Worm (Caenorhabditis elegans) whole organism, dauer: ENCODE results near the gene T06E8.8.

Source experiments
- unc-62 ChIP-seq: sonication (generic microtip); optimal IDR thresholded peaks from 2 replicates; lab custom pipeline; 2017; ENCODE audit warnings: missing biosample characterization, missing genetic modification reagents, missing genetic modification characterization

The T06E8.8 gene

DNA sequence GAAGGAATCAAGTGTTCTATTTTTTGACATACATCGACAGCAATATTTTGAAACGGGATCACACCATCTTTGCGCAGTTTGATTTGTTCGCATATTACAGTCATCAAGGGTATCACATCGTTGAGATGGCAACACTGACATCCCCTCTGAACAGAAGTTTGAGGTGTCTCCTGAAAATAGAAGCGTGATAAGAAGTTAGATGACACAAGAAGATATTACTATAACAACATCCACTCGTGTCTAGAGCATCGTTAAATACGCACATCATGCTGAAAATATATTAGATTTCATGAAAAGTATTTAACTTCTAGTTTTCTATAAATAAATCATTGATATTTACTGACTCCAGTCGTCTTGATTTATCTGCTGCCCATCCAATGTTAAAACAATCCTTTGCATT, 29.2 kb downstream of the T06E8.8 start:
- TF ChIP-seq unc-62 (GFP tag; lab: Kevin White, UChicago), result no peak

DNA sequence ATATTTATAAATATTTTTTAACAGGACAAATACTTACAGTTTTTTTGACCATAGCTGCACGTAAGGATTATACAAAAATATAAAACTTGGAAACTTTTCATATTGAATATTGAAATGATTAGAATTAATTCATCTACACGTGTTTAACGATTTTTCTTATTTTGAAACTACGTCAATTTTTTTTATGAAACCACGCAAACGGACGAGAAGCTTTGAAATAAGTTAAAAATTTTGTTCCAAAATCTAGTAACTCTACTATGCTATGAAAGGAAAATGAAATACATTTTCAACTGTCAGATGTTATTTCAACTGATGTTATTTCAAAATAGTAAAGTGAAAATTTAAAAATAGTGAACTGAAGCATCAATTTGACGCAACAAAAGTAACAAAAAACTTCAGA, 30.2 kb downstream of the T06E8.8 start, which contains the start of gene F57A8.6:
TSS of gene F57A8.6 (minus strand) at position 101 of the 400 bp plus-strand sequence.
- TF ChIP-seq unc-62 (GFP tag; lab: Kevin White, UChicago), result no peak

DNA sequence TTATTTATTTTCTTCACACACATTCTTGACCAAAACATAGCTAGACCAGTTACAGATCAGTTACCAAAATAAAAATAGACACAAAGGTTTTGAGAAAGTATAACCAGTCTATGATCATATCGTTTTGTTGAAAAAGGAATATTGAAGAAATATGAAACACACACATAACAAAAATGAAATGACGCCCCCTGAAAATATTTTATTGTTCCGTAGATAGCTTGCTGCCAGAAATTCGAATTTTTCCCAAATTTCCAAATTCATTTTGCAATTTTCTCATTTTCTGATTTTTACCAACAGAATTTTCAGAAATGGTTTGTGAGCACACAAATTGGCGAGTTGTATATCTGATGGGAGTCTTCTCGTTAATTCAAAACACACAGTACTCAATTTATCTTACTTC, 31.9 kb downstream of the T06E8.8 start, which contains the start of gene F57A8.7:
TSS of gene F57A8.7 (plus strand) at position 301 of the 400 bp plus-strand sequence.
- TF ChIP-seq unc-62 (GFP tag; lab: Kevin White, UChicago), result no peak

DNA sequence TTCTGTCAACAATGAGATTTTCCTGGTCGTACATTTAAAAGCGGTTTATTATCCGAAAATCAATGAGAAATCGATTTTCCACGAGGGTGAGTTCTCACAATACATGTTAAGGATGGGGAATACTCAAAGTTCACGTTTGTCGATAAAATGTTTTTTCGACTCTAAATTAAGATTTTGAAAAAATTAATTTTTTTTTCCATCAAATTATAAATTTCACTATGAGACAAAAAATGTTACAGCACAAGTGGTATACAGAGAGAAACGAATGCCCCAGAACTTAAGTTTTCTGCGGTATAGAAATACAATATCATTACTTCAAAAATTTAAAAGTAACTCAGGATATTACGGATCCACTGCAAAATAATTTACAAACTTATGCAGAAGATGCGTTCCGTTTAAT, 34.7 kb downstream of the T06E8.8 start, which contains the start of gene R04B5.1:
TSS of gene R04B5.1 (minus strand) at position 101 of the 400 bp plus-strand sequence.
- TF ChIP-seq unc-62 (GFP tag; lab: Kevin White, UChicago), result no peak

DNA sequence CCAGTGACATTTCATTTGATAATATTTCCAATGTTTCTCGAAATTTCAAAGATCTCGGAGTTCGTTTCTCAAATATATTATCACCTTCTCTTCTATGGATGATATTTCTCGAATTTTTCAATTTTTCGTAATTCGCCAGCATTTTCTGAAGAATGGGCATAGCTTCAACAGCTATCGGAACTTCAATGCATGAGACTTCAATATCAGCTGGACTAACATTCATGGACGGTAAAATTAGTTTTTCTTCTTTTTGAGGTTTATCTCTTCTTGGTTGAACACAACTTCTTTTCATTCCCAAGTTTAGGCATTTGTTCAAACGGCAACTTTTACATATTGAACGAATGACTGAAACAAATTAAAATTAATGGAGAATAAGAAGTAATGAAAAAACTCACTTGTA, 37.4 kb downstream of the T06E8.8 start:
- no peak for TF ChIP-seq unc-62 (GFP tag; lab: Kevin White, UChicago)

DNA sequence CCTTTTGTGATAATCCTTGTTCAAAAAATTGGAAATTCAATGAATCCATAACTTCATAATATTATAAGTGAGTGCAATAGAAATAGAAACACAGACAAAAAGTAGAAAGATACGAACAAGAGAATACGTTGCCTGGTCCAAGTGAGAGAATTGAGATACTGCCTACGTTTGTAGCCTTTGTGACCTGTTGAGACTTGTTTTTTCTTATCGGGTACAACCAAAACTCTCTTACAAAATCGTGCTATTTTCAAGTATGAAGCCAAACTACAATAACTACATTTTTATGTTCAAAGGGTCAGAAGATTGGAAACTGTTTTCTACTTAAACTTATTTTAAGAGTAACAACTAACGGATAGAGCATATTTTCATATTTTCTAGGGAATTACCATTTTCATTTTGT, 38.1 kb downstream of the T06E8.8 start, which contains the start of gene nhr-205:
TSS of gene nhr-205 (minus strand) at position 141 of the 400 bp plus-strand sequence.
- no peak for TF ChIP-seq unc-62 (GFP tag; lab: Kevin White, UChicago)

DNA sequence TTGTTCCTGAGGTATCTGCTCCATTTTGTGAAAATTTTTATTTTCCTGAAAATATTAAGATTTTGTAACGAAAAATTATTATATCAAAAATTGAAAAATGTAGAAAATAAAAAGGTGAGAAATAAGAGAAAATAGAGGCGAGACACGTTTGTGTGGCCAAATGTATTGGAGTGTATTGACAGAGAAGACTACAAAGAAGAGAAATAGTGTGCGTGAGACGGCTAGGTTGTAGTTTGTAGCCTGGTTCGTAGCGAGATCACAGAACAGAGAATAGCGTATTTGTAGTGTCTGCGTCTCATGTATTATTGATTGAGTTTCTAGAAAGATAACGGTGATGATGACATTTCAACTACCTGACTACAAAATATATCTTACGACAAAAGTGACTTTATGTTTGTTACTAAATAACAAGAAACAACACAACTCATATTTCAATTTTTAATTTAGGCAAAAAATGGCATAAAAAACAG, 40.5 kb downstream of the T06E8.8 start, which contains the start of gene nhr-12:
TSS of gene nhr-12 (minus strand) at position 51 of the 470 bp plus-strand sequence.
- TF ChIP-seq unc-62 (GFP tag; lab: Kevin White, UChicago), result no peak

DNA sequence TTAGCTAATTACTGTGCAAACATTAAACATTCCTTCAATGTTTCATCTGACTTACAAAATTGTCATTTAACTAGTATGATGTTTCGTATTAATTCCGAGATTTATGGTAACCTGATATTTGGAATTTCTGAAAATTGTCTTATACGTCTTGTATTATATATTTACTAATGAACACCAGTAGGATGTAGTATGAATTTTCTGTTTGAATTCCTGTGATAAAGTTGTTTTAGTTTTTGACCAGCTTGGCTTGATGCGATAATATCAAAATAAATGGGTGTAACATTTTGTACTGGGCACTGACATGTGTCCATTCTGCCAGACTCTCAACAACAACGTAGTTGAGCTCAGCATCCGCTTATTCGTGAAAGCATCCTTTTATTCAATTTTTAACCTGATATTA, 41.3 kb downstream of the T06E8.8 start, which contains the start of gene R04B5.6:
TSS of gene R04B5.6 (plus strand) at position 301 of the 400 bp plus-strand sequence.
- no peak for TF ChIP-seq unc-62 (GFP tag; lab: Kevin White, UChicago)

DNA sequence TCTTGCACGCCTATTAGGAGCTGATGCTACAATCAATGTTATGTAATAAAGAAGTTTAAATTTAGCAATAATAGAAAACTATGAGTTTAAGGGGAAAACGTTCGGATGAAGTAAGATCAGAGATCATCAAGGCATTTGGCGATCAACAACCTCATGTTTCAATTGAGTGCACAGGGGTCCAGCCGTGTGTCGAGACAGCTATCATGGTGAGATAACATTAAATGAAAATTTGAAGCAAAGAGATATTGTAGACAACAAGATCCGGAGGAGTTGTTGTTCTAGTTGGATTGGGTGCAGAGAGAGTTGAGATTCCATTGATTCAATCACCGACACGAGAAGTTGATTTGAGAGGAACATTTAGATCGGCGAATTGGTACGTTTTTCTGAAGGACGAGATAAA, 42.6 kb downstream of the T06E8.8 start:
- TF ChIP-seq unc-62 (GFP tag; lab: Kevin White, UChicago), result no peak

DNA sequence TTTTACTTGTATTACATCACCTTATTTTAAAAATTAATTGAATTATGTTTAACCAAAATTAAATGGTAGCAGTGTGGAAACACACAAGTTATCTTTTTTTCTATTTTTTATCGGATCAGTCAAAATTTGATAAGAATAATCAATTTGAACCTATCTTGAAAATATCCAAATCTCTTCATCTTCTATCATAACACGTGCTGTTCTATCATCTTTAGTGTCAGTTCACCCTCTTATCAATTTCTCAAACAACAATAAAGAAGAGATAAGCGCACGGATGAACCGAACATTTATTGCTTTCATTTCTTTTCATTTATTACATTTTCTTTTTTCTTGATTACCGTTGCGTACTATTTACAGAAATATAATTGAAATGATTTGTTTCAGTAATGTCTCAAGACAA, 43.6 kb downstream of the T06E8.8 start, which contains the start of gene R04B5.5:
TSS of gene R04B5.5 (plus strand) at position 378 of the 400 bp plus-strand sequence.
- TF ChIP-seq unc-62 (GFP tag; lab: Kevin White, UChicago), result no peak

DNA sequence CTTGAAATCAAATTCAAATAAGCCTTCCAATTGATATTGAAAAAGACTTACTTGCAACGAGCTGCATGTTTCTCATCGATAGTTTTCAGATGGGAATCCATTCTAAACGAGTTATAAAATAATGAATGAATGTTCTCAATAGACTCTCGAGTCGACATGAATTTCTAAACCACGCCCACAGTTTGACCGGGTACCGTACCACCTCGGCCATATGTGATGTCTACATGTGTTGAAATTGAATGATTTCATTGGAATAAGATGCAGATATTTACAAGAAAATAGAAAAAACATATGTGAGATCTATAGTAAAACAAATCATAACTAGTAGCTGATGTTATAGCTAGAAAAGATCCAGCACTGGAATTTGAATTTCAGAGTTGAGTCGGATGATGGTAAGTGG, 46.9 kb downstream of the T06E8.8 start, which contains the start of gene R04B5.7:
TSS of gene R04B5.7 (minus strand) at position 101 of the 400 bp plus-strand sequence.
- no peak for TF ChIP-seq unc-62 (GFP tag; lab: Kevin White, UChicago)

DNA sequence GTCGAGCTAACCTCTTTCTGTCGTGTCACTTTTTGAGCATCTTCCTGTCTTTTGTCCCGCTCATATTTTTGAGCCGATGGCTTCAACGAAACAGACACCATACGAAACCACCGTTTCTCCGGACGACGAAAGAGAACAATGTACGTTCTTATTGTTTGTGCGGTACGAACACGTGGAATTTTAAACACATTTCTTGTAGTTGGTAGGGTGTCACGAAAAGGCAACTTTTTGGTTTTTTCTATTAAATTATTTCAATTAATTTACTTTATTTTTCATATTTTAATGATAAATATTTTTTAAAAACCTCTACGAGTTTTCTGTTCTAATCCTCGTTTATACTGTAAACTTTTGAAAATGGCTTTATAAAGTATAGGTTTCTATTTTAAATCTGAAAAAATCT, 47.6 kb downstream of the T06E8.8 start, which contains the start of gene R04B5.11:
TSS of gene R04B5.11 (minus strand) at position 101 of the 400 bp plus-strand sequence.
- no peak for TF ChIP-seq unc-62 (GFP tag; lab: Kevin White, UChicago)
